Worm (Caenorhabditis elegans): ENCODE results near the gene ZK688.12.

The ZK688.12 gene

ce11 chrIII:7952077-7952765, 38.8 kb upstream of the ZK688.12 start, which contains the start of gene C29E4.15:
TSS of gene C29E4.15 (plus strand) at chrIII:7952623.
- TF ChIP-seq C34F6.9 (tag; optimal IDR thresholded peaks at IDR 0.05) (peak; percentile 63), lin-13 (GFP tag; optimal IDR thresholded peaks at IDR 0.05) (no peak), unc-39 (tag; optimal IDR thresholded peaks at IDR 0.05) (no peak), unc-55 (GFP tag; optimal IDR thresholded peaks at IDR 0.05) (peak; percentile 83), nhr-21 (tag; optimal IDR thresholded peaks at IDR 0.05) (no peak), F13H6.1 (tag; optimal IDR thresholded peaks at IDR 0.05) (peak; percentile 15), crh-2 (tag; optimal IDR thresholded peaks at IDR 0.05) (peak; percentile 87), gmeb-1 (tag; optimal IDR thresholded peaks at IDR 0.05) (peak; percentile 60), lsy-2 (tag; optimal IDR thresholded peaks at IDR 0.05) (peak; percentile 27 to 80), nhr-129 (tag; optimal IDR thresholded peaks at IDR 0.05) (peak; percentile 6)

ce11 chrIII:7950447-7950846, 37.1 kb upstream of the ZK688.12 start:
- TF ChIP-seq lin-39 (tag; optimal IDR thresholded peaks at IDR 0.05) (no peak), ama-1 (optimal IDR thresholded peaks at IDR 0.05) (peak; percentile 76)

- TF ChIP-seq Y55F3AM.14 (GFP tag; optimal IDR thresholded peaks at IDR 0.05) (no peak), ama-1 (optimal IDR thresholded peaks at IDR 0.05) (peak; percentile 59), ceh-16 (tag; optimal IDR thresholded peaks at IDR 0.05) (no peak), sem-4 (tag; optimal IDR thresholded peaks at IDR 0.05) (no peak), nhr-21 (tag; optimal IDR thresholded peaks at IDR 0.05) (no peak), mab-5 (tag; optimal IDR thresholded peaks at IDR 0.05) (no peak), nhr-11 (tag; optimal IDR thresholded peaks at IDR 0.05) (no peak), ztf-4 (tag; optimal IDR thresholded peaks at IDR 0.05) (no peak)
Observed at ce11 chrIII:7948802-7949201, 35.4 kb upstream of the ZK688.12 start, which contains the start of gene col-90. TSS of gene col-90 (plus strand) at chrIII:7948838.

- TF ChIP-seq elt-1 (tag; optimal IDR thresholded peaks at IDR 0.05) (no peak), skn-1 (tag; optimal IDR thresholded peaks at IDR 0.05) (no peak), F13H6.1 (tag; optimal IDR thresholded peaks at IDR 0.05) (no peak), ceh-82 (tag; optimal IDR thresholded peaks at IDR 0.05) (no peak), zag-1 (tag; optimal IDR thresholded peaks at IDR 0.05) (no peak), alr-1 (tag; optimal IDR thresholded peaks at IDR 0.05) (no peak), sma-3 (GFP tag; optimal IDR thresholded peaks at IDR 0.05) (no peak), C34F6.9 (tag; optimal IDR thresholded peaks at IDR 0.05) (no peak)
Observed at ce11 chrIII:7947677-7948076, 34.3 kb upstream of the ZK688.12 start.

ce11 chrIII:7946968-7947491, 33.6 kb upstream of the ZK688.12 start, which contains the start of gene gsto-1:
TSS of gene gsto-1 (minus strand) at chrIII:7947018.
- no peak for TF ChIP-seq mbf-1 (tag; optimal IDR thresholded peaks at IDR 0.05)
- peak; percentile 8 for TF ChIP-seq crh-2 (tag; optimal IDR thresholded peaks at IDR 0.05)
- TF ChIP-seq Y55F3AM.14 (GFP tag; optimal IDR thresholded peaks at IDR 0.05), result no peak
- peak; percentile 26 for TF ChIP-seq fos-1 (tag; optimal IDR thresholded peaks at IDR 0.05)
- TF ChIP-seq nhr-77 (tag; optimal IDR thresholded peaks at IDR 0.05), result no peak
- TF ChIP-seq nhr-237 (tag; optimal IDR thresholded peaks at IDR 0.05), result no peak
- TF ChIP-seq unc-62 (GFP tag; optimal IDR thresholded peaks at IDR 0.05), result no peak
- no peak for TF ChIP-seq R02D3.7 (tag; optimal IDR thresholded peaks at IDR 0.05)
- TF ChIP-seq mab-5 (tag; optimal IDR thresholded peaks at IDR 0.05), result no peak
- no peak for TF ChIP-seq sem-4 (tag; optimal IDR thresholded peaks at IDR 0.05)
- no peak for TF ChIP-seq nhr-23 (tag; optimal IDR thresholded peaks at IDR 0.05)
- no peak for TF ChIP-seq unc-55 (GFP tag; optimal IDR thresholded peaks at IDR 0.05)
- TF ChIP-seq ceh-16 (tag; optimal IDR thresholded peaks at IDR 0.05), result no peak
- no peak for TF ChIP-seq nhr-12 (tag; optimal IDR thresholded peaks at IDR 0.05)
- no peak for TF ChIP-seq lsy-2 (tag; optimal IDR thresholded peaks at IDR 0.05)
- no peak for TF ChIP-seq ceh-82 (tag; optimal IDR thresholded peaks at IDR 0.05)
- no peak for TF ChIP-seq egl-27 (tag; optimal IDR thresholded peaks at IDR 0.05)
- TF ChIP-seq blmp-1 (tag; optimal IDR thresholded peaks at IDR 0.05; ENCODE audit: insufficient read depth), result no peak
- TF ChIP-seq nhr-129 (tag; optimal IDR thresholded peaks at IDR 0.05), result peak; percentile 31
- TF ChIP-seq sma-3 (GFP tag; optimal IDR thresholded peaks at IDR 0.05), result no peak
- peak; percentile 6 for TF ChIP-seq gmeb-1 (tag; optimal IDR thresholded peaks at IDR 0.05)
- TF ChIP-seq mdl-1 (tag; optimal IDR thresholded peaks at IDR 0.05), result no peak
- TF ChIP-seq alr-1 (tag; optimal IDR thresholded peaks at IDR 0.05), result no peak
- no peak for TF ChIP-seq F13H6.1 (tag; optimal IDR thresholded peaks at IDR 0.05)
- TF ChIP-seq ztf-1 (GFP tag; conservative IDR thresholded peaks at IDR 0.05), result no peak
- TF ChIP-seq elt-3 (tag; optimal IDR thresholded peaks at IDR 0.05), result no peak
- TF ChIP-seq skn-1 (tag; optimal IDR thresholded peaks at IDR 0.05), result no peak
- TF ChIP-seq C34F6.9 (tag; optimal IDR thresholded peaks at IDR 0.05), result no peak
- TF ChIP-seq ama-1 (optimal IDR thresholded peaks at IDR 0.05), result no peak
- no peak for TF ChIP-seq lin-13 (GFP tag; optimal IDR thresholded peaks at IDR 0.05)
- no peak for TF ChIP-seq lin-11 (tag; optimal IDR thresholded peaks at IDR 0.05)
- no peak for TF ChIP-seq dmd-4 (tag; optimal IDR thresholded peaks at IDR 0.05)

All from whole organism, L2 larva.